Fruit fly (Drosophila melanogaster): Measurements from ENCODE around the gene Nhe1.

Gene Nhe1

dm6 chr2L:66369-67278 lies 39.9 kb downstream of the Nhe1 start, which contains the start of gene dbr:
dbr (plus strand) TSS chr2L:66482.
- TF ChIP-seq CG8290 (GFP tag; optimal IDR thresholded peaks at IDR 0.05) (no peak), CG8290 (tag; optimal IDR thresholded peaks at IDR 0.05) (peak in 1 of 2 experiments; percentile 70), Meics (GFP tag; optimal IDR thresholded peaks at IDR 0.05) (peak; percentile 7), Pdp1 (GFP tag; optimal IDR thresholded peaks at IDR 0.05) (peak in 1 of 2 experiments; percentile 92), dmrt99B (tag; optimal IDR thresholded peaks at IDR 0.05) (peak; percentile 37), NfI (GFP tag; optimal IDR thresholded peaks at IDR 0.05) (peak; percentile 26), Adf1 (GFP tag; IDR thresholded peaks at IDR 0.05) (peak; percentile 36; the same call in 1 of the 2 replicates), CrebB (tag; optimal IDR thresholded peaks at IDR 0.05) (peak; percentile 36), CG11504 (tag; optimal IDR thresholded peaks at IDR 0.05) (peak; percentile 57), CG32532 (GFP tag; IDR thresholded peaks at IDR 0.05) (0 out of 2 replicates have a peak, but pooled peaks have one; percentile 22), CG34422 (GFP tag; IDR thresholded peaks at IDR 0.05) (peak; percentile 10; the same call in 1 of the 3 replicates), Hr78 (GFP tag; optimal IDR thresholded peaks at IDR 0.05) (peak in 1 of 2 experiments; percentile 6), Deaf1 (tag; optimal IDR thresholded peaks at IDR 0.05) (peak; percentile 65), Atf6 (GFP tag; IDR thresholded peaks at IDR 0.05) (0 out of 2 replicates have a peak, but pooled peaks have one; percentile 12), p53 (GFP tag; optimal IDR thresholded peaks at IDR 0.05) (no peak), repo (GFP tag; optimal IDR thresholded peaks at IDR 0.05) (no peak), Med (GFP tag) (peak; percentile 65), lbe (GFP tag; optimal IDR thresholded peaks at IDR 0.05) (peak; percentile 9), pita (GFP tag; optimal IDR thresholded peaks at IDR 0.05) (no peak), CG10267 (tag; optimal IDR thresholded peaks at IDR 0.05) (no peak), Xrp1 (GFP tag; IDR thresholded peaks at IDR 0.05) (0 out of 2 replicates have a peak, but pooled peaks have one; percentile 12), Drgx (GFP tag; IDR thresholded peaks at IDR 0.05) (peak; percentile 85), lab (GFP tag; optimal IDR thresholded peaks at IDR 0.05) (peak; percentile 64), crp (GFP tag; optimal IDR thresholded peaks at IDR 0.05) (no peak), CG30020 (tag; optimal IDR thresholded peaks at IDR 0.05) (no peak), gro (GFP tag; optimal IDR thresholded peaks at IDR 0.05) (peak; percentile 31), Hmx (GFP tag; optimal IDR thresholded peaks at IDR 0.05) (no peak), CG17359 (tag; optimal IDR thresholded peaks at IDR 0.05) (no peak), sd (tag; optimal IDR thresholded peaks at IDR 0.05) (peak; percentile 25), jumu (GFP tag; optimal IDR thresholded peaks at IDR 0.05) (no peak), Stat92E (GFP tag; optimal IDR thresholded peaks at IDR 0.05) (peak in 1 of 3 experiments; percentile 44), TFAM (GFP tag; optimal IDR thresholded peaks at IDR 0.05) (no peak), CG9876 (GFP tag; optimal IDR thresholded peaks at IDR 0.05) (no peak), fd102C (GFP tag; optimal IDR thresholded peaks at IDR 0.05) (no peak), ci (GFP tag; IDR thresholded peaks at IDR 0.05) (peak; percentile 65; the same call in 2 of the 3 replicates), fd64A (GFP tag; optimal IDR thresholded peaks at IDR 0.05) (peak; percentile 49), CG15269 (tag; optimal IDR thresholded peaks at IDR 0.05) (peak; percentile 40), onecut (GFP tag; IDR thresholded peaks at IDR 0.05) (0 out of 2 replicates have a peak, but pooled peaks have one; percentile 8), CG13296 (GFP tag; optimal IDR thresholded peaks at IDR 0.05) (peak; percentile 50), Bteb2 (GFP tag; optimal IDR thresholded peaks at IDR 0.05) (no peak), sna (GFP tag; IDR thresholded peaks at IDR 0.05; ENCODE audit: partially characterized antibody) (peak; percentile 50; the same call in 1 of the 2 replicates), kah (GFP tag; optimal IDR thresholded peaks at IDR 0.05) (peak; percentile 26), pros (GFP tag; optimal IDR thresholded peaks at IDR 0.05) (peak; percentile 88), CG12744 (GFP tag; optimal IDR thresholded peaks at IDR 0.05) (peak; percentile 38), CG5180 (GFP tag; optimal IDR thresholded peaks at IDR 0.05) (peak; percentile 5), vnd (GFP tag; IDR thresholded peaks at IDR 0.05; ENCODE audit: partially characterized antibody) (no peak), CG11085 (GFP tag; IDR thresholded peaks at IDR 0.05) (no peak)

Measured in whole organism, embryonic.